Fruit fly (Drosophila melanogaster): ENCODE data around the gene CG17028.

CG17028 gene

dm6 chr3L:16014515-16014914 lies 36.2 kb downstream of the CG17028 start:
- TF ChIP-seq spab (GFP tag; optimal IDR thresholded peaks at IDR 0.05) = no peak
- no peak for TF ChIP-seq CG3032 (tag; optimal IDR thresholded peaks at IDR 0.05)
- TF ChIP-seq CG8119 (GFP tag; IDR thresholded peaks at IDR 0.05) = no peak
- no peak for TF ChIP-seq CG16779 (tag; optimal IDR thresholded peaks at IDR 0.05)
- TF ChIP-seq Sox15 (GFP tag; optimal IDR thresholded peaks at IDR 0.05) = no peak
- no peak for TF ChIP-seq CG31627 (GFP tag; optimal IDR thresholded peaks at IDR 0.05)
- TF ChIP-seq Hr4 (GFP tag; optimal IDR thresholded peaks at IDR 0.05) = no peak
- TF ChIP-seq CG4318 (GFP tag; optimal IDR thresholded peaks at IDR 0.05) = no peak
- TF ChIP-seq CG6163 (GFP tag; IDR thresholded peaks at IDR 0.05) = no peak
- TF ChIP-seq CG7368 (GFP tag; optimal IDR thresholded peaks at IDR 0.05) = no peak

dm6 chr3L:16015765-16016760 lies 37.7 kb downstream of the CG17028 start:
- no peak for TF ChIP-seq eg (GFP tag; IDR thresholded peaks at IDR 0.05)
- no peak for TF ChIP-seq CG6854 (GFP tag; optimal IDR thresholded peaks at IDR 0.05)
- peak; percentile 73 for TF ChIP-seq Ets96B (tag; optimal IDR thresholded peaks at IDR 0.05)
- peak; percentile 46 for TF ChIP-seq Blimp-1 (GFP tag; optimal IDR thresholded peaks at IDR 0.05)
- TF ChIP-seq CG7368 (GFP tag; optimal IDR thresholded peaks at IDR 0.05) = peak; percentile 17
- TF ChIP-seq CG3032 (tag; optimal IDR thresholded peaks at IDR 0.05) = peak; percentile 77
- TF ChIP-seq CG6808 (GFP tag; optimal IDR thresholded peaks at IDR 0.05) = peak; percentile 63
- peak; percentile 64 for TF ChIP-seq spab (GFP tag; optimal IDR thresholded peaks at IDR 0.05)
- no peak for TF ChIP-seq Gug (GFP tag; IDR thresholded peaks at IDR 0.05)
- TF ChIP-seq CG9139 (GFP tag; optimal IDR thresholded peaks at IDR 0.05) = peak; percentile 43
- TF ChIP-seq CG6792 (GFP tag; optimal IDR thresholded peaks at IDR 0.05) = peak; percentile 47
- peak; percentile 47 for TF ChIP-seq acj6 (GFP tag; optimal IDR thresholded peaks at IDR 0.05)
- peak; percentile 81 for TF ChIP-seq Eip78C (GFP tag)
- peak; percentile 73 for TF ChIP-seq esn (GFP tag; optimal IDR thresholded peaks at IDR 0.05)
- peak; percentile 16 for TF ChIP-seq CG16779 (tag; optimal IDR thresholded peaks at IDR 0.05)
- TF ChIP-seq cyc (GFP tag; optimal IDR thresholded peaks at IDR 0.05) = peak; percentile 36
- peak; percentile 69 for TF ChIP-seq CG8632 (GFP tag; optimal IDR thresholded peaks at IDR 0.05)
- peak; percentile 30; the same call in 2 of the 3 replicates for TF ChIP-seq CG6163 (GFP tag; IDR thresholded peaks at IDR 0.05)
- peak; percentile 20 for TF ChIP-seq CG32006 (GFP tag; optimal IDR thresholded peaks at IDR 0.05)
- TF ChIP-seq CG1621 (tag; optimal IDR thresholded peaks at IDR 0.05) = no peak
- TF ChIP-seq OdsH (GFP tag; optimal IDR thresholded peaks at IDR 0.05) = peak; percentile 44
- no peak for TF ChIP-seq Sox15 (GFP tag; optimal IDR thresholded peaks at IDR 0.05)
- peak; percentile 9 for TF ChIP-seq lz (GFP tag; optimal IDR thresholded peaks at IDR 0.05)
- TF ChIP-seq topi (GFP tag; optimal IDR thresholded peaks at IDR 0.05) = peak; percentile 48
- TF ChIP-seq achi (GFP tag; optimal IDR thresholded peaks at IDR 0.05) = peak; percentile 47
- no peak for TF ChIP-seq CG4318 (GFP tag; optimal IDR thresholded peaks at IDR 0.05)
- peak; percentile 56 for TF ChIP-seq CG10631 (GFP tag; optimal IDR thresholded peaks at IDR 0.05)
- peak; percentile 64 for TF ChIP-seq CG34406 (GFP tag; optimal IDR thresholded peaks at IDR 0.05)
- peak; percentile 67 for TF ChIP-seq svp (GFP tag)
- TF ChIP-seq vri (GFP tag; optimal IDR thresholded peaks at IDR 0.05) = no peak
- TF ChIP-seq CG10669 (GFP tag; optimal IDR thresholded peaks at IDR 0.05) = peak; percentile 50
- TF ChIP-seq net (GFP tag; optimal IDR thresholded peaks at IDR 0.05) = peak; percentile 19
- TF ChIP-seq CG6276 (GFP tag; optimal IDR thresholded peaks at IDR 0.05) = no peak
- TF ChIP-seq ss (GFP tag; optimal IDR thresholded peaks at IDR 0.05) = peak; percentile 57 to 80
- TF ChIP-seq pdm3 (GFP tag; optimal IDR thresholded peaks at IDR 0.05) = peak; percentile 14
- peak; percentile 58 for TF ChIP-seq CG3919 (GFP tag; optimal IDR thresholded peaks at IDR 0.05)
- TF ChIP-seq Met (GFP tag; optimal IDR thresholded peaks at IDR 0.05) = peak; percentile 23
- peak; percentile 95 for TF ChIP-seq dsx (GFP tag; optimal IDR thresholded peaks at IDR 0.05; ENCODE audit: poor library complexity, severe bottlenecking)
- TF ChIP-seq Hr4 (GFP tag; optimal IDR thresholded peaks at IDR 0.05) = no peak
- no peak for TF ChIP-seq dac (GFP tag; optimal IDR thresholded peaks at IDR 0.05)
- TF ChIP-seq salr (GFP tag; optimal IDR thresholded peaks at IDR 0.05) = peak in 1 of 2 experiments; percentile 39
- peak; percentile 26 for TF ChIP-seq Smox (GFP tag; optimal IDR thresholded peaks at IDR 0.05)
- TF ChIP-seq Sox14 (GFP tag; optimal IDR thresholded peaks at IDR 0.05) = peak; percentile 1
- TF ChIP-seq CG8119 (GFP tag; IDR thresholded peaks at IDR 0.05) = peak; percentile 45; the same call in 2 of the 3 replicates
